Fruit fly (Drosophila melanogaster): Measurements from ENCODE around the gene AspRS-m.

DNA sequence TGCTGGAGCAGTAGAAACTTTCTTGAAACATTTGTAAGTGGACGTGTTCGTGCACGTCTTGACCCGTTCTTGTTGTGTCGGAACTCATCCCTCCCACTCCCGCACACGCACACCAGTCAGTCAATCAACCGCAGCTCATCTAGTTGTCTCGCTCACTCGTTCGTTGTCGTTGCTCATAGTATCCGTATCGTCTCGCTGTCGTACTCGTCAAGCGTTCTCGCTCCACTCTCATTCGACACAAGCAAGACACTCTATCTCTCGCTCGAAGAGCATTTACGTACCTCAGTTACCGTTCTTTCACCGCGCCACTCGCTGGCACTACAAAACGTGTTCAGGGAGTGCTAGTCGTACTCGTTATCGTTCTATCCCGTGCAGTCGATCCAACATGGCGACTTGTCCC is 39.3 kb upstream of the AspRS-m start:
- TF ChIP-seq Hr78 (GFP tag; optimal IDR thresholded peaks at IDR 0.05) (no peak), pan (optimal IDR thresholded peaks at IDR 0.05) (no peak), CG9705 (GFP tag; optimal IDR thresholded peaks at IDR 0.05) (no peak), psq (GFP tag; optimal IDR thresholded peaks at IDR 0.05) (no peak), N (GFP tag; optimal IDR thresholded peaks at IDR 0.05) (no peak), Myc (optimal IDR thresholded peaks at IDR 0.05) (no peak), lola (GFP tag; optimal IDR thresholded peaks at IDR 0.05) (no peak), rgr (GFP tag; optimal IDR thresholded peaks at IDR 0.05) (no peak), CrebA (GFP tag; optimal IDR thresholded peaks at IDR 0.05; ENCODE audit: borderline replicate concordance) (no peak), dmrt93B (GFP tag; optimal IDR thresholded peaks at IDR 0.05) (no peak)

Data from whole organism, wandering third instar larva.